Fruit fly (Drosophila melanogaster) whole organism, larva: ENCODE results near the gene EMC5.

Experiments
- noc ChIP-seq: fragments of 200-800 bp; sonication (Bioruptor generic); optimal IDR thresholded peaks from 3 replicates; lab custom pipeline; 2019; ENCODE audit warnings: missing biosample characterization, mild to moderate bottlenecking, missing genetic modification characterization, moderate library complexity

Gene EMC5

DNA sequence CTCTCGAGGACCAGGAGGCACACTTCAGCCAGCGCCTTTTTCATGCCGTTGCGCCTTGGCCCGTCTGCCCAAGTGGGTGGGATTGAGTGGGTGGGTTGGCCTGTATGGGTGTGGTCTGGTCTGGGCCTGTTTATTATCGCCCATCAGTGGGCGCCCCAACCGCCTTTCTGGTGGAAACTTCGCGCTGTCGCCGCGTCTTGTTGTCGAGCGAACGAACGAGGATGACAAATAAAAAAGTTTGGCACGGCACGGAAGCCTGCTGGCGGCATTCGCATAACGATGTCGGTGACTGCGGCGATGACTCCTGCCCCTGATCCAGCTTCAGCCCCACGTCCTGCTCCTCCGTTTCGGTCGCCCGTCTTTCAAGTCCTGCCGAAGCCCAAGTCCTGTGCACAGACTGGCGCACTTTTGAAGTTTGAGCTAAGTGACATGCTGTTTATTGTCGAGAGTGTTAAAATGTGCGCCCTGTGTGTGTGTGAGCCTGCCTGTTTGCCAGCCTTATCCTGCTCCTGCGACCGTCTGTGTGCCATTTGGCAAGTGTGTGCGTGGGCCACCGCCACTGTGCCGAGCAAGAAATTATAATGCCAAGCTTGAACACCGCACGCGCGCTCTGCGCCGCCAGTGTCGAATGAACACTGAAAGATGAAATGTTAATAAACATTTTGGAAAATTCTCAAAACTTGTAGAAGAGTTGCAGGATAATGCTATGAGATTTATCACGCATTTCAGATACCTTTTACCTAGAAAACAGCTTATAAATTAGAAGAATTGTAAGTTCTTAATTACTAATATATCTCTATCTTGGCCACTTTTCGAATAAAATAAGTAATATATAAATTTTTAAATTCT, 26.7 kb downstream of the EMC5 start:
- TF ChIP-seq noc = peak; percentile 23

DNA sequence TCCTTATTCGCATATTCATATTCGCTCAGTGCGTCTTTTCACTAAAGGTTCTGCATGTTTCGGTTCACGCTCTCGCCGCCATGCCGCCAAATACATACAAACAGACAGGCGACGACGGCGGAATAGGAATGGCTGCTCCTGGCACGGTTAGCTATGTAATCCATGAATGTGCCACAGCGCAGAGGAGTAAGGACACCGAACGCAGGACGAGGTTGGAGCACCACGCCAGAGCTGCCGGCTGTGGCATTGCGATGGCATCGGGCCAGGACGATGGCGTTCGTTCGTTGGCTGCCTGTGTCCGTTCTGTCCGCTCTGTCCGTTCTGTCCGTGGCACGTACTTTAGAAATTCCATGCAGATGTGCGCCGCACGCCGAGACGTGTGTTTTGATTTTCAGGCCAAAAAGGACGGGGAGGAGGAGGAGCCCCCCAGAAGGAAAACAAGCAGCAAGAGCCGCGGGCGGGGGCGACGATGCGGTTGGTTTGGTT, 27.4 kb downstream of the EMC5 start:
- TF ChIP-seq noc = no peak

DNA sequence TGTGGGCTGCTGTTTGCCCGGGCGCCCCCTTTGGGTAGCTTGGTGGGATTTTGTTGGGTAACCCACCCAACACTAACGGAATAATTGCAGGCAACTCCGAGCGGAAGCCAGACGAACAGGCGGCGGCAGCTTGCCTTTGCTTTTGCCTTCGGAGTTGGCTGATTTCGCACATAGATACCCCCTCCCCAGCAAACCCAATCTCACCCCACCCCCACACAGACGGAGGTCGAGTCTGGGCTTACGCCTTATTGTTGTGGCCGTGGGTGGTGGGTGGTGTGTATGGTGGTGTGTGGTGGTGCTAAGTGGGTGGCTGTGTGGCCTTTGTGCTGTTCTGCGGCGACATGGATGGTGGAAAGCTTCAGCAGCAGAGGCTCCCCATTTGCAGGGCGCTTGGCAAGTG, 28.1 kb downstream of the EMC5 start:
- no peak for TF ChIP-seq noc

DNA sequence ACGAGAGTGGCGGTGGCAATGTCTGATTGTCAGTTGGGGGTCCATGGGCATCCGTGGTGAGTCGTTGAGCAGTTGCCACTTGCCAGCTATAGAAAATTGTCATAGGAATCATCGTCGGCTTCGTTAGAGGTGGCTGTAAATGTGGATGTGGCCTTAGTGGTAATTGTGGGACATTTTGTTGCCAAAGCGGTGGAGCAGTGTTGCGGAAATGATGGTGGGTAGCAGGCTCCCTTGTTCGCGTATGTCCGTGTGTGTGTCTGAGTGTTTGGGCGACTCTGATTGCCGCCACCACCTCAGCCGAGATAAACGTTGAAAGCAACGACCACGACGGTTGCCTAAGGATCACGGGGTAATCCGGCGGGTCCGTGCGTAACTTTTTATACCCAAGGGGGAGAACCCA, 29.6 kb downstream of the EMC5 start:
- TF ChIP-seq noc = no peak

DNA sequence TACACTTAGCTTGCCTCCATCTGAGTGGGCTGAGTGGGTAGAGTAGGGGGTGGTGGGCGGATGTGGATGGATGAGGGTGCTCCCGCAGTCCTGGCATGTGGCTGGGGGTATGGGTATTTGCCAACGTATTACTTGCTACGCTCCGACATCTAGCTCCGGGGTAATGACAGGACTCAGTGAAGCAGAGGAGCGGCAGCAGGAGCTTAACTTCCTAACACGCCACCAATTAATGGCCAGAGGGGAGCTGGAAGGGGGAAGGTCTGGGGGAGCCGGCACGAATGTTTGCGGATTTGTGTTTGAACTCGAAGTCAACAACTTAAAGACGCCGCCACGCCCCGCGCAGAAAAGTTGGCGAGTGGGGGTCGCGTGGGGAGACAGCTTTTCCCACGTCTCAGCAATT, 30.8 kb downstream of the EMC5 start:
- TF ChIP-seq noc = no peak

dm6 chr2L:19019160-19019592, 31.7 kb downstream of the EMC5 start:
- no peak for TF ChIP-seq noc

dm6 chr2L:19019640-19020039, 32.1 kb downstream of the EMC5 start:
- TF ChIP-seq noc = no peak

dm6 chr2L:19021278-19022220, 34.0 kb downstream of the EMC5 start:
- peak; percentile 51 for TF ChIP-seq noc

DNA sequence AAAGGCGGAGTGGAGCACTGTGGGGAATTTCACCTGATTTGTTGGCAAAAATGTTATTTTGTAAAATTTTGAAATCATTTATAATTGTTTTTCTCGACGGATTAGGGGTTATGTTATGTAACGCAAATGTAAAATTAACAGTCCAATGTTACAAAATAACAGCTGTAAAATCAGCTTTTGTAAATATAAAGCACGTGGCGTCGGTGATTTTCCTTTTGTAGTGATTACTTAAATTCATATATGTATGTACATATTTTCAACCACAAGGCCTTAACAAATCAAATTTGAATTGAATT, 34.7 kb downstream of the EMC5 start, which contains the start of gene CG15172:
CG15172 (plus strand) TSS at position 197 of the 296 bp plus-strand sequence.
- no peak for TF ChIP-seq noc

dm6 chr2L:19023972-19024743, 36.7 kb downstream of the EMC5 start:
- peak; percentile 50 for TF ChIP-seq noc

DNA sequence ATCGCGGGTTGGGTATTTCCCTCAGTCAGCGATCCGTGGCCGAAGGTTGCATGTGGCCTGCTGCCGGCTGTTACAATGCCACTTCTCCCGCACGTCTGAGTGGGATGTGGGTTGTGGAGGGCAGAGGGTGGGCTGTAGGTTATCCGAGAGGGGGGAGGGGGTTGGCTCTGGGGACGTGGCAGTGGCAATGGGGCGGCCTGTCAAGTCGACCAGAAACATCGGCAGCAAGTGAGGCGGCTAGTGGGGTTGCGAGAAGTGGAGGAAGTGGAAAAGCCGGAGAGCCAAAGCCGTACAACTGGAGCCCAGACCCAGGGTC, 37.2 kb downstream of the EMC5 start:
- TF ChIP-seq noc = no peak

DNA sequence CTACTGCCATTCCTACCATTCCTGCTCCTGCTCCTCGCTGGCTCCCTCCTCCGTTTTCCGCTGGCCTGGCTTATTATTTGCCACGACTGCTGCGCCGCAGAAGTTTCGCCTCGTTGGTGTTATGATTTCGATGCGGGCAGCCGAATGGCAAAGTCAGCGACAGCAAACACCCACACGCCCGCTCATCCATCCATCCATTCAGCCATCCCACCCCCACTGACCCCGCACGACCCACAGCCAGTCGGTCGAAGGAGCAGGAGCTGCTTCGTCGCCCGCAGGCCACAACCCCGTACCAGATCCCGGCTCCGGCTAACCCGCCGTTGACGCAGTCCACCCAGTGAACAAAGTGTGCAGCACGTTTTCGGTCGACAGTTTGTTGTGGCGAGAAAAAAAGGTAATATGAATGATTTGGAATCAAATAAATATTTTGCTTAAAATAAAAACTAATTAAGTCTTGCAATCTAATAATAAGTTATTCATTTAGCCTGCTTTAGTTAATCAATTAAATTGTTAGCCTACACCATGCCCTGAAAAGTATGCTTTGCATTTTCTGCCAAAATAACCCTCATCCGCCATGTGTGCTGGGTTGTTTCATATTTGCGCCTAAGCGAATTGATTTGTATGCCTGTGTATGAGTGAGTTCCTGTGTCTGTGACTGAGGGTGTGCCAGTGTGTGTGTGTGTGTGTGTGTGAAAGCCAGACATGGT, 39.1 kb downstream of the EMC5 start:
- peak; percentile 45 for TF ChIP-seq noc

dm6 chr2L:19027246-19027886, 39.9 kb downstream of the EMC5 start, which contains the start of gene Sidpn:
Gene Sidpn (plus strand): TSS chr2L:19027710.
- TF ChIP-seq noc = no peak

- TF ChIP-seq noc = no peak
These were observed 45.8 kb downstream of the EMC5 start, which contains the start of gene hook for dm6 chr2L:19033288-19033687. Gene hook (minus strand): TSS chr2L:19033498.

- no peak for TF ChIP-seq noc
These were observed 46.9 kb downstream of the EMC5 start, which contains the start of the genes mib2 and CG31800 for dm6 chr2L:19034213-19034929. Gene mib2 (plus strand): TSS chr2L:19034444. Gene CG31800 (minus strand): TSS chr2L:19034576.
